Fruit fly (Drosophila melanogaster) whole organism, embryonic: ENCODE measurements around the gene JMJD5.

Experiments
- Abd-B ChIP-seq: fragments of 200-800 bp; sonication (Bioruptor generic); optimal IDR thresholded peaks from 2 replicates; lab custom pipeline; 2018; ENCODE audit warnings: missing biosample characterization, mild to moderate bottlenecking, missing genetic modification characterization, moderate library complexity
- Awh ChIP-seq: fragments of 200-800 bp; sonication (Bioruptor generic); IDR thresholded peaks from 2 replicates; pipeline ENCODE4, ENCODE4 v1.3.6; 2022; ENCODE audit warnings: missing biosample characterization, missing genetic modification characterization
- Blimp-1 ChIP-seq: fragments of 200-800 bp; sonication (Bioruptor generic); optimal IDR thresholded peaks from 3 replicates; lab custom pipeline; 2018; ENCODE audit warnings: missing biosample characterization, missing genetic modification characterization, mild to moderate bottlenecking, moderate library complexity, missing genetic modification reagents
- CG13894 ChIP-seq: fragments of 200-800 bp; sonication (Bioruptor generic); optimal IDR thresholded peaks from 3 replicates; lab custom pipeline; 2018; ENCODE audit warnings: missing biosample characterization, mild to moderate bottlenecking, missing genetic modification characterization, moderate library complexity
- CG1602 ChIP-seq: fragments of 200-800 bp; sonication (Bioruptor generic); optimal IDR thresholded peaks from 3 replicates; lab custom pipeline; 2016; ENCODE audit warnings: missing biosample characterization, missing genetic modification characterization
- CG17568 ChIP-seq: fragments of 200-800 bp; sonication (Bioruptor generic); optimal IDR thresholded peaks from 2 replicates; lab custom pipeline; 2018; ENCODE audit warnings: missing biosample characterization, mild to moderate bottlenecking, missing genetic modification characterization, moderate library complexity
- CG4328 ChIP-seq: fragments of 200-800 bp; sonication (Bioruptor generic); optimal IDR thresholded peaks from 3 replicates; lab custom pipeline; 2017; ENCODE audit warnings: missing biosample characterization, missing genetic modification reagents, missing genetic modification characterization
- CG6791 ChIP-seq: fragments of 200-800 bp; sonication (Bioruptor generic); IDR thresholded peaks from 3 replicates; pipeline ENCODE4 v1.3.6; 2022; ENCODE audit warnings: missing biosample characterization, missing genetic modification characterization; ENCODE audit not compliant: partially characterized antibody
- CG7928 ChIP-seq: fragments of 200-800 bp; sonication (Bioruptor generic); optimal IDR thresholded peaks from 2 replicates; lab custom pipeline; 2017; ENCODE audit warnings: missing biosample characterization, mild to moderate bottlenecking, missing genetic modification characterization
- CG7963 ChIP-seq: fragments of 200-800 bp; sonication (Bioruptor generic); IDR thresholded peaks from 3 replicates; pipeline ENCODE4 v1.3.6; 2022; ENCODE audit warnings: missing biosample characterization, missing genetic modification characterization; ENCODE audit not compliant: partially characterized antibody
- CG8388 ChIP-seq: fragments of 200-800 bp; sonication (Bioruptor generic); optimal IDR thresholded peaks from 2 replicates; lab custom pipeline; 2019; ENCODE audit warnings: missing biosample characterization, mild to moderate bottlenecking, missing genetic modification characterization, moderate library complexity
- CG8765 ChIP-seq: fragments of 200-800 bp; sonication (Bioruptor generic); IDR thresholded peaks from 2 replicates; pipeline ENCODE4 v1.3.6; 2022; ENCODE audit warnings: missing biosample characterization, missing genetic modification characterization
- CG9437 ChIP-seq: fragments of 200-800 bp; sonication (Bioruptor generic); optimal IDR thresholded peaks from 2 replicates; lab custom pipeline; 2018; ENCODE audit warnings: missing biosample characterization, mild to moderate bottlenecking, missing genetic modification characterization
- CG9817 ChIP-seq: fragments of 200-800 bp; sonication (Bioruptor generic); optimal IDR thresholded peaks from 2 replicates; lab custom pipeline; 2018; ENCODE audit warnings: missing biosample characterization, mild to moderate bottlenecking, missing genetic modification characterization, moderate library complexity
- CHES-1-like ChIP-seq: fragments of 200-800 bp; sonication (Bioruptor generic); optimal IDR thresholded peaks from 2 replicates; lab custom pipeline; 2016; ENCODE audit warnings: missing biosample characterization, missing genetic modification characterization
- CrebB ChIP-seq: fragments of 200-800 bp; sonication (Bioruptor generic); optimal IDR thresholded peaks from 3 replicates; lab custom pipeline; 2018; ENCODE audit warnings: missing biosample characterization, mild to moderate bottlenecking, missing genetic modification characterization
- E2f2 ChIP-seq: fragments of 200-800 bp; sonication (Bioruptor generic); IDR thresholded peaks from 2 replicates; pipeline ENCODE4 v1.3.6; 2022; ENCODE audit warnings: missing biosample characterization, missing genetic modification characterization
- Eip74EF ChIP-seq, 2 experiments: fragments of 200-800 bp in 1 of 2; fragments of >200 bp in 1 of 2; sonication (Bioruptor generic) in 1 of 2; optimal IDR thresholded peaks; 2 replicates each; lab custom pipeline; 2017 to 2019; ENCODE audit warnings: missing biosample characterization in 2 of 2, missing genetic modification characterization in 2 of 2, mild to moderate bottlenecking in 1 of 2, moderate library complexity in 1 of 2
- Elba2 ChIP-seq: fragments of 200-800 bp; sonication (Bioruptor generic); optimal IDR thresholded peaks from 3 replicates; lab custom pipeline; 2016; ENCODE audit warnings: missing biosample characterization, missing genetic modification characterization
- Fer2 ChIP-seq: fragments of 200-800 bp; sonication (Bioruptor generic); optimal IDR thresholded peaks from 2 replicates; lab custom pipeline; 2018; ENCODE audit warnings: missing biosample characterization, mild to moderate bottlenecking, missing genetic modification characterization, moderate library complexity
- Hand ChIP-seq: fragments of 200-800 bp; sonication (Bioruptor generic); optimal IDR thresholded peaks from 2 replicates; lab custom pipeline; 2017; ENCODE audit warnings: mild to moderate bottlenecking, missing biosample characterization, missing genetic modification reagents, missing genetic modification characterization
- Hmr ChIP-seq: fragments of 200-800 bp; sonication (Bioruptor generic); optimal IDR thresholded peaks from 3 replicates; lab custom pipeline; 2017; ENCODE audit warnings: mild to moderate bottlenecking, missing biosample characterization, missing genetic modification reagents, missing genetic modification characterization
- Hr39 ChIP-seq: fragments of >200 bp; optimal IDR thresholded peaks from 2 replicates; lab custom pipeline; 2017
- Jarid2 ChIP-seq: fragments of 200-800 bp; sonication (Bioruptor generic); optimal IDR thresholded peaks from 3 replicates; lab custom pipeline; 2017; ENCODE audit warnings: mild to moderate bottlenecking, missing biosample characterization, missing genetic modification reagents, missing genetic modification characterization
- NC2α ChIP-seq: fragments of 200-800 bp; sonication (Bioruptor generic); optimal IDR thresholded peaks from 2 replicates; lab custom pipeline; 2016; ENCODE audit warnings: missing biosample characterization, missing genetic modification characterization
- NC2β ChIP-seq: fragments of 200-800 bp; sonication (Bioruptor generic); optimal IDR thresholded peaks from 2 replicates; lab custom pipeline; 2016; ENCODE audit warnings: missing biosample characterization, missing genetic modification characterization
- Pdp1 ChIP-seq, 2 experiments: fragments of 200-800 bp; sonication (Bioruptor generic); optimal IDR thresholded peaks; 3 replicates each; lab custom pipeline; 2016; ENCODE audit warnings: missing biosample characterization in 2 of 2, missing genetic modification characterization in 2 of 2, mild to moderate bottlenecking in 1 of 2, moderate library complexity in 1 of 2
- Rx ChIP-seq: fragments of 200-800 bp; sonication (Bioruptor generic); IDR thresholded peaks from 2 replicates; pipeline ENCODE4 v1.3.6; 2022; ENCODE audit warnings: missing biosample characterization, missing genetic modification characterization
- Spps ChIP-seq: fragments of 200-800 bp; sonication (Bioruptor generic); optimal IDR thresholded peaks from 2 replicates; lab custom pipeline; 2018; ENCODE audit warnings: missing biosample characterization, mild to moderate bottlenecking, missing genetic modification characterization
- Sry-δ ChIP-seq: fragments of 200-800 bp; sonication (Bioruptor generic); optimal IDR thresholded peaks from 2 replicates; lab custom pipeline; 2016; ENCODE audit warnings: missing biosample characterization, missing genetic modification characterization
- Vsx1 ChIP-seq: fragments of 200-800 bp; sonication (Bioruptor generic); optimal IDR thresholded peaks from 2 replicates; lab custom pipeline; 2017; ENCODE audit warnings: missing biosample characterization, mild to moderate bottlenecking, missing genetic modification characterization, missing genetic modification reagents
- abd-A ChIP-seq: fragments of 200-800 bp; sonication (Bioruptor generic); optimal IDR thresholded peaks from 3 replicates; lab custom pipeline; 2019; ENCODE audit warnings: missing biosample characterization, mild to moderate bottlenecking, missing genetic modification characterization, moderate library complexity
- ac ChIP-seq: fragments of 200-800 bp; sonication (Bioruptor generic); optimal IDR thresholded peaks from 3 replicates; lab custom pipeline; 2017; ENCODE audit warnings: missing biosample characterization, mild to moderate bottlenecking, missing genetic modification characterization
- bab2 ChIP-seq: fragments of 200-800 bp; sonication (Bioruptor generic); optimal IDR thresholded peaks from 2 replicates; lab custom pipeline; 2016; ENCODE audit warnings: missing biosample characterization, missing genetic modification characterization
- bowl ChIP-seq: fragments of 200-800 bp; sonication (Bioruptor generic); IDR thresholded peaks from 2 replicates; pipeline ENCODE4 v1.3.6; 2022; ENCODE audit warnings: missing biosample characterization, missing genetic modification characterization
- cad ChIP-seq: fragments of >200 bp; optimal IDR thresholded peaks from 2 replicates; lab custom pipeline; 2017; ENCODE audit warnings: missing biosample characterization, missing genetic modification characterization
- croc ChIP-seq: fragments of 200-800 bp; sonication (Bioruptor generic); conservative IDR thresholded peaks from 3 replicates; pipeline ENCODE4 v1.3.6; 2022; ENCODE audit warnings: missing biosample characterization, missing genetic modification characterization
- da ChIP-seq: fragments of 200-800 bp; sonication (Bioruptor generic); optimal IDR thresholded peaks from 2 replicates; lab custom pipeline; 2016; ENCODE audit warnings: missing biosample characterization, missing genetic modification characterization
- fru ChIP-seq: fragments of >200 bp; optimal IDR thresholded peaks from 2 replicates; lab custom pipeline; 2017
- ftz-f1 ChIP-seq: fragments of 200-800 bp; sonication (Bioruptor generic); optimal IDR thresholded peaks from 2 replicates; lab custom pipeline; 2016; ENCODE audit warnings: missing biosample characterization, missing genetic modification characterization
- gem ChIP-seq: fragments of 200-800 bp; sonication (Bioruptor generic); optimal IDR thresholded peaks from 2 replicates; lab custom pipeline; 2019; ENCODE audit warnings: missing biosample characterization, mild to moderate bottlenecking, missing genetic modification characterization, moderate library complexity
- gsb ChIP-seq: fragments of 200-800 bp; sonication (Bioruptor generic); IDR thresholded peaks from 2 replicates; pipeline ENCODE4 v1.3.6; 2022; ENCODE audit warnings: missing biosample characterization, missing genetic modification characterization
- lab ChIP-seq: fragments of 200-800 bp; sonication (Bioruptor generic); optimal IDR thresholded peaks from 3 replicates; lab custom pipeline; 2017; ENCODE audit warnings: missing biosample characterization, missing genetic modification characterization, mild to moderate bottlenecking, moderate library complexity, missing genetic modification reagents
- nau ChIP-seq: fragments of 200-800 bp; sonication (Bioruptor generic); optimal IDR thresholded peaks from 3 replicates; lab custom pipeline; 2017; ENCODE audit warnings: missing biosample characterization, mild to moderate bottlenecking, missing genetic modification characterization, missing genetic modification reagents
- so ChIP-seq: fragments of 200-800 bp; sonication (Bioruptor generic); IDR thresholded peaks from 3 replicates; pipeline ENCODE4 v1.3.6; 2022; ENCODE audit warnings: missing biosample characterization, missing genetic modification characterization
- sqz ChIP-seq: fragments of 200-800 bp; sonication (Bioruptor generic); optimal IDR thresholded peaks from 3 replicates; lab custom pipeline; 2018; ENCODE audit warnings: missing biosample characterization, mild to moderate bottlenecking, missing genetic modification characterization
- tin ChIP-seq: fragments of 200-800 bp; sonication (Bioruptor generic); optimal IDR thresholded peaks from 3 replicates; lab custom pipeline; 2016; ENCODE audit warnings: missing biosample characterization, missing genetic modification characterization
- vvl ChIP-seq: fragments of 200-800 bp; sonication (Bioruptor generic); IDR thresholded peaks from 2 replicates; pipeline ENCODE4 v1.3.6; 2022; ENCODE audit warnings: missing biosample characterization, missing genetic modification characterization
- zen ChIP-seq: fragments of 200-800 bp; sonication (Bioruptor generic); optimal IDR thresholded peaks from 3 replicates; lab custom pipeline; 2018; ENCODE audit warnings: missing biosample characterization, mild to moderate bottlenecking, missing genetic modification characterization, moderate library complexity
- zf30C ChIP-seq: fragments of 200-800 bp; sonication (Bioruptor generic); optimal IDR thresholded peaks from 3 replicates; lab custom pipeline; 2018; ENCODE audit warnings: missing biosample characterization, mild to moderate bottlenecking, missing genetic modification characterization

JMJD5 gene

dm6 chr3L:799837-800513 lies 41.2 kb downstream of the JMJD5 start (continued):
- no peak for TF ChIP-seq CG7963 (GFP tag; lab: Robert Waterston, UW)
- no peak for TF ChIP-seq abd-A (tag; lab: Kevin White, UChicago)
- TF ChIP-seq gem (tag; lab: Kevin White, UChicago): peak; percentile 67
- no peak for TF ChIP-seq cad (GFP tag; lab: Kevin White, UChicago)
- TF ChIP-seq nau (GFP tag; lab: Kevin White, UChicago): no peak
- TF ChIP-seq Awh (GFP tag; lab: Robert Waterston, UW): peak; percentile 57
- TF ChIP-seq ac (GFP tag; lab: Kevin White, UChicago): no peak
- TF ChIP-seq NC2β (GFP tag; lab: Kevin White, UChicago): no peak
- peak; percentile 17; the same call in 1 of the 2 replicates for TF ChIP-seq Rx (GFP tag; lab: Robert Waterston, UW)
- peak; percentile 42; the same call in 2 of the 3 replicates for TF ChIP-seq croc (GFP tag; lab: Robert Waterston, UW)
- peak; percentile 64; the same call in 1 of the 2 replicates for TF ChIP-seq vvl (GFP tag; lab: Robert Waterston, UW)
- peak; percentile 23; the same call in 1 of the 3 replicates for TF ChIP-seq so (GFP tag; lab: Robert Waterston, UW)
- TF ChIP-seq CG1602: peak; percentile 8
- TF ChIP-seq CG8388 (GFP tag; lab: Kevin White, UChicago): peak; percentile 41
- TF ChIP-seq CG13894: no peak
- peak; percentile 34; the same call in 1 of the 2 replicates for TF ChIP-seq E2f2 (GFP tag; lab: Robert Waterston, UW)
- no peak for TF ChIP-seq bab2 (GFP tag; lab: Kevin White, UChicago)
- no peak for TF ChIP-seq CG9437 (GFP tag; lab: Kevin White, UChicago)
- TF ChIP-seq lab: no peak
- no peak for TF ChIP-seq zen (tag; lab: Kevin White, UChicago)
- no peak for TF ChIP-seq CG17568 (GFP tag; lab: Kevin White, UChicago)
- no peak for TF ChIP-seq zf30C (GFP tag; lab: Kevin White, UChicago)
- peak; percentile 11 for TF ChIP-seq Spps (tag; lab: Kevin White, UChicago)
- TF ChIP-seq CG4328 (GFP tag; lab: Kevin White, UChicago): no peak
- no peak for TF ChIP-seq CHES-1-like (GFP tag; lab: Kevin White, UChicago)
- TF ChIP-seq Elba2 (GFP tag; lab: Kevin White, UChicago): no peak
- no peak for TF ChIP-seq tin (GFP tag; lab: Kevin White, UChicago)
- TF ChIP-seq Jarid2: no peak
- TF ChIP-seq Hr39 (lab: Kevin White, UChicago): no peak
- no peak for TF ChIP-seq sqz
- TF ChIP-seq CG8765 (GFP tag; lab: Robert Waterston, UW): no peak
- TF ChIP-seq gsb: no peak
- no peak for TF ChIP-seq CG7928 (GFP tag; lab: Kevin White, UChicago)
- TF ChIP-seq NC2α (GFP tag; lab: Kevin White, UChicago): no peak
- no peak for TF ChIP-seq Vsx1
- TF ChIP-seq CG6791: no peak
- no peak for TF ChIP-seq CrebB (tag; lab: Kevin White, UChicago)
- no peak for TF ChIP-seq Hmr (GFP tag; lab: Kevin White, UChicago)
- peak; percentile 2 to 30 for TF ChIP-seq Pdp1 (GFP tag; optimal IDR thresholded peaks at IDR 0.05; lab: Kevin White, UChicago)
- TF ChIP-seq Eip74EF (GFP tag; optimal IDR thresholded peaks at IDR 0.05; lab: Kevin White, UChicago): peak in 1 of 2 experiments; percentile 12
- TF ChIP-seq bowl: no peak
- TF ChIP-seq da: no peak
- TF ChIP-seq fru (lab: Kevin White, UChicago): no peak
- TF ChIP-seq CG9817 (tag; lab: Kevin White, UChicago): no peak
- TF ChIP-seq Hand: no peak
- no peak for TF ChIP-seq Fer2
- no peak for TF ChIP-seq ftz-f1 (GFP tag; lab: Kevin White, UChicago)
- peak; percentile 75 for TF ChIP-seq Blimp-1 (GFP tag; lab: Kevin White, UChicago)
- no peak for TF ChIP-seq Sry-δ (GFP tag; lab: Kevin White, UChicago)
- TF ChIP-seq Abd-B (GFP tag; lab: Kevin White, UChicago): no peak
